Worm (Caenorhabditis elegans): ENCODE results near the gene best-16.

DNA sequence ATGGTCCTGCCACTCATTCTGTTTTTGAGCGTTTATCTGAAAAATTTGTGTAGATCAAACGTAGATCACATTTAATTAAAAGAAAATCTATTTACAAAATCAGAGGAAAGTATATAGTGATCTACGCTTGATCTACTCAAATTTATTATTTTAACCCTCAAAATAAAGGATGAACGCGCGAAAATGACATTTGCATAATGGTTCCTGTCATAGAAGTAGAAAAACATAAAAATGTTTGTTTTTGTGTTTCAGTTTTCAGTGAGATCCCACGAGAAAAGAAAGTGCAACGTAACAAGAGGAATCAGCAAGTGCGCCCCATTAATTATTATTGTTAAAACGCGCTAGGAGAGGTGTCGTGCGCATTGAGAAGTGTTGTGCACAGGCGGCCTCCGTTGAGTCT is 15.7 kb upstream of the best-16 start:
- no peak for TF ChIP-seq Y75B8A.6 (GFP tag; IDR thresholded peaks at IDR 0.05)
- TF ChIP-seq ama-1 (optimal IDR thresholded peaks at IDR 0.05), result no peak
- no peak for TF ChIP-seq daf-19 (GFP tag; conservative IDR thresholded peaks at IDR 0.05)
- TF ChIP-seq ceh-82 (tag; optimal IDR thresholded peaks at IDR 0.05), result no peak
- TF ChIP-seq set-16 (GFP tag; IDR thresholded peaks at IDR 0.05), result no peak
- TF ChIP-seq snpc-4 (tag; optimal IDR thresholded peaks at IDR 0.05), result no peak
- no peak for TF ChIP-seq nhr-237 (tag; optimal IDR thresholded peaks at IDR 0.05)
- no peak for TF ChIP-seq ZK546.5 (tag; optimal IDR thresholded peaks at IDR 0.05)
- no peak for TF ChIP-seq unc-130 (GFP tag; optimal IDR thresholded peaks at IDR 0.05)
- TF ChIP-seq ceh-28 (tag; optimal IDR thresholded peaks at IDR 0.05), result no peak
- TF ChIP-seq nhr-11 (tag; optimal IDR thresholded peaks at IDR 0.05), result no peak
- no peak for TF ChIP-seq nhr-48 (tag; optimal IDR thresholded peaks at IDR 0.05)
- no peak for TF ChIP-seq zip-2 (tag; optimal IDR thresholded peaks at IDR 0.05)

Data from whole organism, L4 larva.